Fruit fly (Drosophila melanogaster) whole organism, embryonic: Measurements from ENCODE around the gene Cpr65Av.
A peak's percentile ranks its signal among the peaks of the same experiment; 100 is the strongest.

Experiments
- CG10147 ChIP-seq: fragments of 200-800 bp; sonication (Bioruptor generic); optimal IDR thresholded peaks from 2 replicates; lab custom pipeline; 2019; ENCODE audit warnings: missing biosample characterization, mild to moderate bottlenecking, missing genetic modification characterization, moderate library complexity
- CG10267 ChIP-seq: fragments of 200-800 bp; sonication (Bioruptor generic); optimal IDR thresholded peaks from 2 replicates; lab custom pipeline; 2018; ENCODE audit warnings: missing biosample characterization, mild to moderate bottlenecking, missing genetic modification characterization, moderate library complexity
- CG12299 ChIP-seq: fragments of 200-800 bp; sonication (Bioruptor generic); optimal IDR thresholded peaks from 2 replicates; lab custom pipeline; 2018; ENCODE audit warnings: missing biosample characterization, mild to moderate bottlenecking, missing genetic modification characterization
- CG13624 ChIP-seq: fragments of 200-800 bp; sonication (Bioruptor generic); optimal IDR thresholded peaks from 2 replicates; lab custom pipeline; 2016; ENCODE audit warnings: missing biosample characterization, missing genetic modification characterization
- CG1647 ChIP-seq: fragments of 200-800 bp; sonication (Bioruptor generic); optimal IDR thresholded peaks from 3 replicates; lab custom pipeline; 2016; ENCODE audit warnings: missing biosample characterization, missing genetic modification characterization
- CG17186 ChIP-seq: fragments of 200-800 bp; sonication (Bioruptor generic); optimal IDR thresholded peaks from 3 replicates; lab custom pipeline; 2017; ENCODE audit warnings: missing biosample characterization, missing genetic modification reagents, missing genetic modification characterization
- CG17612 ChIP-seq: fragments of 200-800 bp; sonication (Bioruptor generic); IDR thresholded peaks from 2 replicates; pipeline ENCODE4 v1.3.6; 2022; ENCODE audit warnings: missing biosample characterization, missing genetic modification characterization
- CG18476 ChIP-seq: fragments of 200-800 bp; sonication (Bioruptor generic); optimal IDR thresholded peaks from 2 replicates; lab custom pipeline; 2016; ENCODE audit warnings: missing biosample characterization, mild to moderate bottlenecking, missing genetic modification characterization
- CG34422 ChIP-seq: fragments of 200-800 bp; sonication (Bioruptor generic); IDR thresholded peaks from 3 replicates; pipeline ENCODE4 v1.3.6; 2022; ENCODE audit warnings: missing biosample characterization, missing genetic modification characterization
- CG3838 ChIP-seq: fragments of 200-800 bp; sonication (Bioruptor generic); optimal IDR thresholded peaks from 3 replicates; lab custom pipeline; 2016; ENCODE audit warnings: missing biosample characterization, missing genetic modification characterization
- CG5953 ChIP-seq: fragments of 200-800 bp; sonication (Bioruptor generic); IDR thresholded peaks from 2 replicates; pipeline ENCODE4 v1.3.6; 2022; ENCODE audit warnings: missing biosample characterization, missing genetic modification characterization
- CG6689 ChIP-seq: fragments of 200-800 bp; sonication (Bioruptor generic); IDR thresholded peaks from 2 replicates; pipeline ENCODE4 v1.3.6; 2022; ENCODE audit warnings: missing biosample characterization, missing genetic modification characterization
- CG6813 ChIP-seq: fragments of 200-800 bp; sonication (Bioruptor generic); optimal IDR thresholded peaks from 2 replicates; lab custom pipeline; 2017; ENCODE audit warnings: missing biosample characterization, missing genetic modification characterization, mild to moderate bottlenecking, moderate library complexity, missing genetic modification reagents
- CG7271 ChIP-seq: fragments of 200-800 bp; sonication (Bioruptor generic); optimal IDR thresholded peaks from 2 replicates; lab custom pipeline; 2018; ENCODE audit warnings: missing biosample characterization, mild to moderate bottlenecking, missing genetic modification characterization, moderate library complexity
- CG9817 ChIP-seq: fragments of 200-800 bp; sonication (Bioruptor generic); optimal IDR thresholded peaks from 2 replicates; lab custom pipeline; 2018; ENCODE audit warnings: missing biosample characterization, mild to moderate bottlenecking, missing genetic modification characterization, moderate library complexity
- CG9932 ChIP-seq: fragments of 200-800 bp; sonication (Bioruptor generic); IDR thresholded peaks from 2 replicates; pipeline ENCODE4 v1.3.6; 2022; ENCODE audit warnings: missing biosample characterization, missing genetic modification characterization
- Dfd ChIP-seq, 2 experiments: fragments of >200 bp; optimal IDR thresholded peaks; 2 replicates each; lab custom pipeline; 2017; ENCODE audit warnings: missing biosample characterization in 2 of 2, missing genetic modification characterization in 2 of 2
- Dip3 ChIP-seq: fragments of 200-800 bp; sonication (Bioruptor generic); optimal IDR thresholded peaks from 3 replicates; lab custom pipeline; 2016; ENCODE audit warnings: missing biosample characterization, missing genetic modification characterization
- HLHmδ ChIP-seq: fragments of 200-800 bp; sonication (Bioruptor generic); optimal IDR thresholded peaks from 2 replicates; lab custom pipeline; 2018; ENCODE audit warnings: missing biosample characterization, mild to moderate bottlenecking, missing genetic modification characterization, moderate library complexity
- HmgZ ChIP-seq: fragments of 200-800 bp; sonication (Bioruptor generic); optimal IDR thresholded peaks from 2 replicates; lab custom pipeline; 2018; ENCODE audit warnings: missing biosample characterization, mild to moderate bottlenecking, missing genetic modification characterization
- Med ChIP-seq: fragments of 200-800 bp; sonication (Bioruptor generic); peaks from one replicate; lab custom pipeline; 2016; ENCODE audit warnings: missing biosample characterization, missing genetic modification characterization, mild to moderate bottlenecking, inconsistent platforms, moderate library complexity
- Meics ChIP-seq: fragments of 200-800 bp; sonication (Bioruptor generic); optimal IDR thresholded peaks from 2 replicates; lab custom pipeline; 2017; ENCODE audit warnings: missing biosample characterization, mild to moderate bottlenecking, missing genetic modification characterization
- Nf-YB ChIP-seq: fragments of 200-800 bp; sonication (Bioruptor generic); optimal IDR thresholded peaks from 3 replicates; lab custom pipeline; 2019; ENCODE audit warnings: missing biosample characterization, mild to moderate bottlenecking, missing genetic modification characterization, moderate library complexity
- Optix ChIP-seq: fragments of 200-800 bp; sonication (Bioruptor generic); IDR thresholded peaks from 3 replicates; pipeline ENCODE4 v1.3.6; 2022; ENCODE audit warnings: missing biosample characterization, missing genetic modification characterization
- Rfx ChIP-seq: fragments of 200-800 bp; sonication (Bioruptor generic); IDR thresholded peaks from 2 replicates; pipeline ENCODE4 v1.3.6; 2022; ENCODE audit warnings: missing biosample characterization, missing genetic modification characterization
- Spps ChIP-seq: fragments of 200-800 bp; sonication (Bioruptor generic); optimal IDR thresholded peaks from 2 replicates; lab custom pipeline; 2018; ENCODE audit warnings: missing biosample characterization, mild to moderate bottlenecking, missing genetic modification characterization
- Vsx1 ChIP-seq: fragments of 200-800 bp; sonication (Bioruptor generic); optimal IDR thresholded peaks from 2 replicates; lab custom pipeline; 2017; ENCODE audit warnings: missing biosample characterization, mild to moderate bottlenecking, missing genetic modification characterization, missing genetic modification reagents
- Xbp1 ChIP-seq: fragments of 200-800 bp; sonication (Bioruptor generic); optimal IDR thresholded peaks from 3 replicates; lab custom pipeline; 2016; ENCODE audit warnings: missing biosample characterization, mild to moderate bottlenecking, missing genetic modification characterization
- amos ChIP-seq: fragments of 200-800 bp; sonication (Bioruptor generic); IDR thresholded peaks from 2 replicates; pipeline ENCODE4 v1.3.6; 2022; ENCODE audit warnings: missing biosample characterization, missing genetic modification characterization; ENCODE audit not compliant: partially characterized antibody
- bbx ChIP-seq: fragments of 200-800 bp; sonication (Bioruptor generic); IDR thresholded peaks from 2 replicates; pipeline ENCODE4 v1.3.6; 2022; ENCODE audit warnings: missing biosample characterization, missing genetic modification characterization; ENCODE audit not compliant: partially characterized antibody
- btn ChIP-seq: fragments of 200-800 bp; sonication (Bioruptor generic); optimal IDR thresholded peaks from 2 replicates; lab custom pipeline; 2016; ENCODE audit warnings: missing biosample characterization, missing genetic modification characterization
- dm ChIP-seq: fragments of 200-800 bp; sonication (Bioruptor generic); optimal IDR thresholded peaks from 3 replicates; lab custom pipeline; 2016; ENCODE audit warnings: missing biosample characterization, missing genetic modification characterization
- dysf ChIP-seq: fragments of 200-800 bp; sonication (Bioruptor generic); IDR thresholded peaks from 3 replicates; pipeline ENCODE4 v1.3.6; 2022; ENCODE audit warnings: missing biosample characterization, missing genetic modification characterization
- en ChIP-seq: fragments of 200-800 bp; sonication (Bioruptor generic); optimal IDR thresholded peaks from 2 replicates; lab custom pipeline; 2016; ENCODE audit warnings: missing biosample characterization, missing genetic modification characterization
- eyg ChIP-seq: fragments of 200-800 bp; sonication (Bioruptor generic); optimal IDR thresholded peaks from 3 replicates; lab custom pipeline; 2016; ENCODE audit warnings: missing biosample characterization, missing genetic modification characterization
- fd96Cb ChIP-seq: fragments of 200-800 bp; sonication (Bioruptor generic); optimal IDR thresholded peaks from 2 replicates; lab custom pipeline; 2018; ENCODE audit warnings: missing biosample characterization, mild to moderate bottlenecking, missing genetic modification characterization, moderate library complexity
- ham ChIP-seq: fragments of 200-800 bp; sonication (Bioruptor generic); IDR thresholded peaks from 2 replicates; pipeline ENCODE4 v1.3.6; 2022; ENCODE audit warnings: missing biosample characterization, missing genetic modification characterization
- hth ChIP-seq: fragments of >200 bp; optimal IDR thresholded peaks from 2 replicates; lab custom pipeline; 2017; ENCODE audit warnings: inconsistent platforms
- luna ChIP-seq: fragments of 200-800 bp; sonication (Bioruptor generic); optimal IDR thresholded peaks from 2 replicates; lab custom pipeline; 2016; ENCODE audit warnings: missing biosample characterization, missing genetic modification characterization
- mld ChIP-seq: fragments of 200-800 bp; sonication (Bioruptor generic); IDR thresholded peaks from 3 replicates; pipeline ENCODE4 v1.3.6; 2022; ENCODE audit warnings: missing biosample characterization, missing genetic modification characterization; ENCODE audit not compliant: partially characterized antibody
- otp ChIP-seq: fragments of 200-800 bp; sonication (Bioruptor generic); IDR thresholded peaks from 3 replicates; pipeline ENCODE4, ENCODE4 v1.3.6; 2022; ENCODE audit warnings: missing biosample characterization, missing genetic modification characterization
- repo ChIP-seq: fragments of 200-800 bp; sonication (Bioruptor generic); optimal IDR thresholded peaks from 2 replicates; lab custom pipeline; 2016; ENCODE audit warnings: missing biosample characterization, missing genetic modification characterization
- ro ChIP-seq: fragments of 200-800 bp; sonication (Bioruptor generic); IDR thresholded peaks from 2 replicates; pipeline ENCODE4 v1.3.6; 2022; ENCODE audit warnings: missing biosample characterization, missing genetic modification characterization
- row ChIP-seq: fragments of 200-800 bp; sonication (Bioruptor generic); IDR thresholded peaks from 3 replicates; pipeline ENCODE4 v1.3.6; 2022; ENCODE audit warnings: missing biosample characterization, missing genetic modification characterization
- sc ChIP-seq, 3 experiments: fragments of >200 bp in 2 of 3; fragments of 200-800 bp in 1 of 3; sonication (Bioruptor generic) in 1 of 3; optimal IDR thresholded peaks; 2 replicates in 2 of 3; 3 replicates in 1 of 3; lab custom pipeline; 2017; ENCODE audit warnings: mild to moderate bottlenecking in 1 of 3, missing biosample characterization in 1 of 3, missing genetic modification characterization in 1 of 3, missing genetic modification reagents in 1 of 3
- sim ChIP-seq: fragments of 200-800 bp; sonication (Bioruptor generic); IDR thresholded peaks from 2 replicates; pipeline ENCODE4 v1.3.6; 2022; ENCODE audit warnings: missing biosample characterization, missing genetic modification characterization
- sima ChIP-seq: fragments of 200-800 bp; sonication (Bioruptor generic); optimal IDR thresholded peaks from 2 replicates; lab custom pipeline; 2016; ENCODE audit warnings: missing biosample characterization, missing genetic modification characterization
- tna ChIP-seq: fragments of 200-800 bp; sonication (Bioruptor generic); IDR thresholded peaks from 2 replicates; pipeline ENCODE4 v1.3.6; 2022; ENCODE audit warnings: missing biosample characterization, missing genetic modification characterization; ENCODE audit not compliant: partially characterized antibody

The Cpr65Av gene

dm6 chr3L:6188995-6189927 is 49.5 kb upstream of the Cpr65Av start, which contains the start of the genes D19A and CG7386 (continued):
- TF ChIP-seq Xbp1 (peak; percentile 67), CG10147 (peak; percentile 45), ham (GFP tag; lab: Robert Waterston, UW) (no peak), CG34422 (GFP tag; lab: Robert Waterston, UW) (peak; percentile 52), Rfx (GFP tag; lab: Robert Waterston, UW) (peak; percentile 85), CG6813 (GFP tag; lab: Kevin White, UChicago) (no peak), fd96Cb (peak; percentile 22), Meics (GFP tag; lab: Kevin White, UChicago) (peak; percentile 55), HLHmδ (no peak), amos (GFP tag; lab: Robert Waterston, UW) (peak; percentile 34; the same call in 1 of the 2 replicates), Vsx1 (no peak), sima (GFP tag; lab: Kevin White, UChicago) (no peak), CG9817 (tag; lab: Kevin White, UChicago) (peak; percentile 58), luna (GFP tag; lab: Kevin White, UChicago) (no peak), otp (GFP tag; lab: Robert Waterston, UW) (no peak), Dfd (GFP tag; optimal IDR thresholded peaks at IDR 0.05; lab: Kevin White, UChicago) (no peak), CG1647 (peak; percentile 55), CG5953 (GFP tag; lab: Robert Waterston, UW) (0 out of 2 replicates have a peak, but pooled peaks have one; percentile 25), HmgZ (tag; lab: Kevin White, UChicago) (peak; percentile 46), CG17612 (no peak), CG9932 (peak; percentile 74), CG17186 (GFP tag; lab: Kevin White, UChicago) (no peak), CG7271 (tag; lab: Kevin White, UChicago) (no peak), CG10267 (tag; lab: Kevin White, UChicago) (peak; percentile 47), dm (GFP tag; lab: Kevin White, UChicago) (no peak), sc (optimal IDR thresholded peaks at IDR 0.05; lab: Kevin White, UChicago) (no peak), sc (GFP tag; optimal IDR thresholded peaks at IDR 0.05; lab: Kevin White, UChicago) (no peak), Optix (GFP tag; lab: Robert Waterston, UW) (peak; percentile 61), CG3838 (GFP tag; lab: Kevin White, UChicago) (no peak), dysf (peak; percentile 66), CG6689 (peak; percentile 75), en (GFP tag; lab: Kevin White, UChicago) (no peak), Spps (no peak), ro (no peak), repo (GFP tag; lab: Kevin White, UChicago) (peak; percentile 6), hth (lab: Kevin White, UChicago) (no peak), btn (no peak), tna (GFP tag; lab: Robert Waterston, UW) (no peak), mld (GFP tag; lab: Robert Waterston, UW) (no peak), CG12299 (tag; lab: Kevin White, UChicago) (no peak), eyg (no peak), sim (GFP tag; lab: Robert Waterston, UW) (peak; percentile 27), Med (GFP tag; lab: Kevin White, UChicago) (peak; percentile 94), Nf-YB (GFP tag; lab: Kevin White, UChicago) (peak; percentile 29), Dip3 (GFP tag; lab: Kevin White, UChicago) (peak; percentile 46), CG18476 (GFP tag; lab: Kevin White, UChicago) (no peak), bbx (0 out of 2 replicates have a peak, but pooled peaks have one; percentile 36), row (GFP tag; lab: Robert Waterston, UW) (peak; percentile 93), CG13624 (peak; percentile 66)
